Worm (Caenorhabditis elegans): ENCODE data around the gene srz-66.

- no peak for TF ChIP-seq egl-27 (tag; optimal IDR thresholded peaks at IDR 0.05)
- no peak for TF ChIP-seq snpc-4 (tag; optimal IDR thresholded peaks at IDR 0.05)
- TF ChIP-seq ama-1 (optimal IDR thresholded peaks at IDR 0.05): no peak
- TF ChIP-seq nhr-11 (tag; optimal IDR thresholded peaks at IDR 0.05): no peak
- TF ChIP-seq ztf-11 (tag; optimal IDR thresholded peaks at IDR 0.05): no peak
- TF ChIP-seq lin-13 (GFP tag; optimal IDR thresholded peaks at IDR 0.05): no peak
- no peak for TF ChIP-seq skn-1 (tag; optimal IDR thresholded peaks at IDR 0.05)
Measured at ce11 chrV:17215602-17216001, 48.2 kb upstream of the srz-66 start.
